Worm (Caenorhabditis elegans): ENCODE results near the gene T27E4.1.

The T27E4.1 gene

ce11 chrV:9095613-9096317, 3.6 kb downstream of the T27E4.1 start, which contains the start of gene F21C10.10 (continued):
- TF ChIP-seq lag-1 (GFP tag; IDR thresholded peaks at IDR 0.05) (no peak), ccch-3 (GFP tag; optimal IDR thresholded peaks at IDR 0.05) (no peak), ztf-22 (GFP tag; optimal IDR thresholded peaks at IDR 0.05) (peak; percentile 60), dox-1 (GFP tag; IDR thresholded peaks at IDR 0.05) (peak; percentile 78), nhr-80 (tag; optimal IDR thresholded peaks at IDR 0.05) (peak; percentile 81), mel-28 (tag; optimal IDR thresholded peaks at IDR 0.05; ENCODE audit: borderline replicate concordance) (no peak), somi-1 (GFP tag; optimal IDR thresholded peaks at IDR 0.05) (peak; percentile 87), B0261.1 (tag; optimal IDR thresholded peaks at IDR 0.05) (no peak), gei-17 (GFP tag; optimal IDR thresholded peaks at IDR 0.05) (peak; percentile 52), madf-10 (tag; optimal IDR thresholded peaks at IDR 0.05) (peak; percentile 72), ZK185.1 (tag; optimal IDR thresholded peaks at IDR 0.05; ENCODE audit: poor library complexity, severe bottlenecking) (peak; percentile 69), cebp-1 (GFP tag; IDR thresholded peaks at IDR 0.05) (no peak), cebp-1 (tag; optimal IDR thresholded peaks at IDR 0.05) (peak; percentile 81), hmg-1.2 (GFP tag; IDR thresholded peaks at IDR 0.05) (peak; percentile 90), bed-1 (GFP tag; IDR thresholded peaks at IDR 0.05) (no peak), pha-4 (tag; optimal IDR thresholded peaks at IDR 0.05) (peak; percentile 86), tlf-1 (GFP tag; optimal IDR thresholded peaks at IDR 0.05) (peak; percentile 34), ztf-6 (GFP tag; IDR thresholded peaks at IDR 0.05) (peak; percentile 38; the same call in 1 of the 2 replicates), ekl-4 (GFP tag; IDR thresholded peaks at IDR 0.05) (peak; percentile 58)

DNA sequence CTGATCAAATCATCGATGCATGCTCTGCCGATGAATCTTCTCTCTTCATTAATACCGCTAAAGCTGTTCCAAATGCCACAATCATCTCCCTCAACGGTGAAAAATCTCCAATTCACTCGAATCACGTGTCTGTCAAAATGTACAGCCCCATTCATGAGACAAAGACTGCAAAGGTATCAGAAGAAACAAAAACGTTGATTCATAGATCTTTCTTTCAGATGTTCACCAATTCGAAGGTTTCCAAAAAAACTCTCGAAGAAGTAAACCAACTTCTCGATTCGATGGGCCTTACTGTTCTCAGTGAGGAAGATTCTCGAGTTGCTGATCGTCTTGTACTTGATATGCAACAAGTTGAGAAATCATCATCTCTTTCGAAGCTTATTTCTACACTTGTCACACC, 4.5 kb downstream of the T27E4.1 start:
- no peak for TF ChIP-seq attf-6 (GFP tag; IDR thresholded peaks at IDR 0.05)
- no peak for TF ChIP-seq F23B12.7 (tag; optimal IDR thresholded peaks at IDR 0.05; ENCODE audit: insufficient read depth)
- TF ChIP-seq athp-1 (tag; optimal IDR thresholded peaks at IDR 0.05), result no peak
- TF ChIP-seq tlf-1 (GFP tag; optimal IDR thresholded peaks at IDR 0.05), result no peak
- no peak for TF ChIP-seq nhr-90 (tag; optimal IDR thresholded peaks at IDR 0.05)
- no peak for TF ChIP-seq K11D2.4 (GFP tag; IDR thresholded peaks at IDR 0.05)
- TF ChIP-seq ama-1 (optimal IDR thresholded peaks at IDR 0.05), result peak; percentile 61
- TF ChIP-seq ama-1 (GFP tag; optimal IDR thresholded peaks at IDR 0.05), result no peak
- no peak for TF ChIP-seq Y53F4B.3 (GFP tag; IDR thresholded peaks at IDR 0.05)
- TF ChIP-seq cebp-2 (GFP tag; IDR thresholded peaks at IDR 0.05), result no peak
- no peak for TF ChIP-seq C06A6.2 (GFP tag; conservative IDR thresholded peaks at IDR 0.05)
- TF ChIP-seq zfh-2 (GFP tag; conservative IDR thresholded peaks at IDR 0.05), result no peak
- TF ChIP-seq fkh-3 (tag; optimal IDR thresholded peaks at IDR 0.05), result no peak
- no peak for TF ChIP-seq ztf-25 (GFP tag; IDR thresholded peaks at IDR 0.05)
- no peak for TF ChIP-seq pbrm-1 (GFP tag; IDR thresholded peaks at IDR 0.05)
- TF ChIP-seq nfyb-1 (GFP tag; IDR thresholded peaks at IDR 0.05), result peak; percentile 23; the same call in 1 of the 2 replicates
- TF ChIP-seq sptf-2 (GFP tag; optimal IDR thresholded peaks at IDR 0.05), result no peak
- TF ChIP-seq madf-10 (tag; optimal IDR thresholded peaks at IDR 0.05), result no peak
- 0 out of 2 replicates have a peak, but pooled peaks have one; percentile 10 for TF ChIP-seq Y53G8AR.9 (GFP tag; conservative IDR thresholded peaks at IDR 0.05)
- TF ChIP-seq B0336.3 (GFP tag; IDR thresholded peaks at IDR 0.05), result peak; percentile 12; the same call in 1 of the 2 replicates
- TF ChIP-seq B0019.2 (GFP tag; conservative IDR thresholded peaks at IDR 0.05), result no peak
- 0 out of 2 replicates have a peak, but pooled peaks have one; percentile 38 for TF ChIP-seq madf-3 (GFP tag; IDR thresholded peaks at IDR 0.05)
- TF ChIP-seq hrde-1 (tag; optimal IDR thresholded peaks at IDR 0.05; ENCODE audit: borderline replicate concordance), result no peak
- TF ChIP-seq hlh-26 (GFP tag; conservative IDR thresholded peaks at IDR 0.05), result no peak

Measured in whole organism, young adult.